Worm (Caenorhabditis elegans) whole organism, early embryonic: ENCODE measurements around the gene ZK105.8.

Source experiments
- F13C5.2 ChIP-seq: sonication (generic microtip); optimal IDR thresholded peaks from 2 replicates; lab custom pipeline; 2017; ENCODE audit warnings: mild to moderate bottlenecking, missing genetic modification characterization, inconsistent platforms, missing compliant biosample characterization
- ama-1 ChIP-seq: fragments of 150-350 bp; optimal IDR thresholded peaks from 2 replicates; lab custom pipeline; 2014
- ceh-13 ChIP-seq: fragments of 200-800 bp; sonication (Bioruptor generic); optimal IDR thresholded peaks from 2 replicates; lab custom pipeline; 2018; ENCODE audit warnings: mild to moderate bottlenecking, missing genetic modification characterization, missing compliant biosample characterization
- ceh-36 ChIP-seq: sonication (generic microtip); optimal IDR thresholded peaks from 2 replicates; lab custom pipeline; 2016; ENCODE audit warnings: missing genetic modification characterization, inconsistent platforms, missing compliant biosample characterization
- ets-7 ChIP-seq: sonication (generic microtip); optimal IDR thresholded peaks from 2 replicates; lab custom pipeline; 2016; ENCODE audit warnings: missing genotype, missing genetic modification characterization, missing compliant biosample characterization
- hmbx-1 ChIP-seq: sonication (generic microtip); optimal IDR thresholded peaks from 2 replicates; lab custom pipeline; 2016; ENCODE audit warnings: mild to moderate bottlenecking, missing genetic modification characterization, missing compliant biosample characterization
- hmg-4 ChIP-seq: fragments of 200-800 bp; sonication (Bioruptor generic); optimal IDR thresholded peaks from 2 replicates; lab custom pipeline; 2018; ENCODE audit warnings: mild to moderate bottlenecking, missing genetic modification characterization, missing compliant biosample characterization
- hnd-1 ChIP-seq: sonication (generic microtip); optimal IDR thresholded peaks from 2 replicates; lab custom pipeline; 2016; ENCODE audit warnings: missing genetic modification characterization, missing compliant biosample characterization
- pes-1 ChIP-seq: fragments of 200-800 bp; sonication (Bioruptor generic); IDR thresholded peaks from 2 replicates; pipeline ENCODE4 v1.3.6; 2022; ENCODE audit warnings: missing genetic modification reagents, missing genetic modification characterization, missing compliant biosample characterization
- scrt-1 ChIP-seq: fragments of 200-800 bp; sonication (Bioruptor generic); IDR thresholded peaks from 2 replicates; pipeline ENCODE4 v1.3.6; 2022; ENCODE audit warnings: missing genetic modification characterization, missing compliant biosample characterization
- tbx-37 ChIP-seq: fragments of 200-800 bp; sonication (Bioruptor generic); conservative IDR thresholded peaks from 2 replicates; pipeline ENCODE4 v1.3.6; 2022; ENCODE audit warnings: missing genetic modification reagents, missing genetic modification characterization, missing compliant biosample characterization
- tra-4 ChIP-seq: sonication (generic microtip); optimal IDR thresholded peaks from 2 replicates; lab custom pipeline; 2017; ENCODE audit warnings: missing genetic modification characterization, missing compliant biosample characterization

ce11 chrV:7773647-7774046 lies 49.4 kb downstream of the ZK105.8 start:
- TF ChIP-seq F13C5.2 (no peak), tra-4 (no peak), ceh-13 (GFP tag; lab: Kevin White, UChicago) (no peak), ceh-36 (tag; lab: Kevin White, UChicago) (no peak), ets-7 (no peak), pes-1 (GFP tag; lab: Robert Waterston, UW) (no peak), tbx-37 (GFP tag; lab: Robert Waterston, UW) (no peak), hmbx-1 (tag; lab: Kevin White, UChicago) (no peak), scrt-1 (GFP tag; lab: Robert Waterston, UW) (no peak), hmg-4 (GFP tag; lab: Kevin White, UChicago) (no peak), hnd-1 (tag; lab: Kevin White, UChicago) (no peak), ama-1 (lab: Kevin White, UChicago) (no peak)
